Fruit fly (Drosophila melanogaster): ENCODE measurements around the gene CG15531.

Gene CG15531

DNA sequence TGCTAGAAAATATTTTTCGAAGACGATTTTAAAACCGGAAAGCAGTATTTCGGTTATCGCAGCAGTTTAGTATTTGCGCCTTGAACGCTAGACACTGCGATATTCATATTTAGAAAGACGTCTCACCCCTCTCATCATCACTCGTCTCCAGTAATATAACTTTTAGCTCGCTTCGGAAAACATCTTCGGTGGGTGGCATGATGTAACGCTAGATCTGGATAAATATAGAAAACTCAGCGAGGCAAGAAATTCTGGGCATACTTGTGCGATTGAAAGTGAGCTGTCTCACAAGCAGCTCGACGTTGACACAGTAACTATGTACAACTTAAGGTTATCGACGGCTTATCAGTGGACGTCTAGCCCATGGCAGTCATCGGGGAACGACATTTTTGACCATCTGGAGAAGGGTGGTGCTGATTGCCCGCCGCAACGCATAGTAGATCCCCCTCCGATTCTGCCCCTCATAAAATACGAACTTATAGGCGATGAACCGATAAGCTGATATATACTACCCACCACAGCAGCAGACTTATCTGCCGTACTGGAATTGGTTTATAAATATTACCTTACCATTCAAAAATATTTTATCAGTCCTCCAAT lies 8.1 kb upstream of the CG15531 start (continued):
- TF ChIP-seq CG2199 (GFP tag; IDR thresholded peaks at IDR 0.05): peak; percentile 68; the same call in 1 of the 3 replicates
- TF ChIP-seq fd96Cb (tag; optimal IDR thresholded peaks at IDR 0.05): no peak
- peak; percentile 45; the same call in 1 of the 2 replicates for TF ChIP-seq crol (GFP tag; IDR thresholded peaks at IDR 0.05)
- TF ChIP-seq CG12769 (tag; optimal IDR thresholded peaks at IDR 0.05): no peak
- TF ChIP-seq Lhr (GFP tag; optimal IDR thresholded peaks at IDR 0.05): no peak
- no peak for TF ChIP-seq tll (GFP tag; optimal IDR thresholded peaks at IDR 0.05)
- no peak for TF ChIP-seq Meics (GFP tag; optimal IDR thresholded peaks at IDR 0.05)
- TF ChIP-seq CG1832 (GFP tag; optimal IDR thresholded peaks at IDR 0.05): no peak
- no peak for TF ChIP-seq Atf-2 (GFP tag; optimal IDR thresholded peaks at IDR 0.05)
- no peak for TF ChIP-seq CG6272 (GFP tag; IDR thresholded peaks at IDR 0.05)
- TF ChIP-seq Deaf1 (tag; optimal IDR thresholded peaks at IDR 0.05): no peak
- TF ChIP-seq exex (tag; optimal IDR thresholded peaks at IDR 0.05): peak; percentile 35
- TF ChIP-seq Med (GFP tag): peak; percentile 79
- peak; percentile 33 for TF ChIP-seq CG5180 (GFP tag; optimal IDR thresholded peaks at IDR 0.05)
- TF ChIP-seq sd (tag; optimal IDR thresholded peaks at IDR 0.05): peak; percentile 70
- TF ChIP-seq CG13296 (GFP tag; optimal IDR thresholded peaks at IDR 0.05): no peak
- no peak for TF ChIP-seq Ssrp (tag; optimal IDR thresholded peaks at IDR 0.05)
- TF ChIP-seq CG1792 (GFP tag; optimal IDR thresholded peaks at IDR 0.05): no peak
- TF ChIP-seq tup (GFP tag; optimal IDR thresholded peaks at IDR 0.05): no peak
- no peak for TF ChIP-seq nerfin-1 (tag; optimal IDR thresholded peaks at IDR 0.05)
- TF ChIP-seq BEAF-32 (GFP tag; optimal IDR thresholded peaks at IDR 0.05): no peak
- TF ChIP-seq Pdp1 (GFP tag; optimal IDR thresholded peaks at IDR 0.05): peak in 1 of 2 experiments; percentile 67
- TF ChIP-seq zfh1 (GFP tag; IDR thresholded peaks at IDR 0.05): no peak
- TF ChIP-seq fu2 (GFP tag; optimal IDR thresholded peaks at IDR 0.05): no peak
- TF ChIP-seq mam (GFP tag; optimal IDR thresholded peaks at IDR 0.05): no peak
- TF ChIP-seq Vsx1 (GFP tag; optimal IDR thresholded peaks at IDR 0.05): no peak
- TF ChIP-seq YL-1 (GFP tag; optimal IDR thresholded peaks at IDR 0.05): no peak
- no peak for TF ChIP-seq pzg (GFP tag; optimal IDR thresholded peaks at IDR 0.05)
- peak; percentile 94 for TF ChIP-seq grn (GFP tag; optimal IDR thresholded peaks at IDR 0.05)
- TF ChIP-seq CG11398 (GFP tag; optimal IDR thresholded peaks at IDR 0.05): no peak

dm6 chr3R:30203104-30203986 lies 7.3 kb upstream of the CG15531 start:
- peak; percentile 98 for TF ChIP-seq CG10654 (GFP tag; optimal IDR thresholded peaks at IDR 0.05)
- TF ChIP-seq CG13296 (GFP tag; optimal IDR thresholded peaks at IDR 0.05): peak; percentile 94
- peak; percentile 87 for TF ChIP-seq CG34376 (GFP tag; optimal IDR thresholded peaks at IDR 0.05)
- peak; percentile 92 for TF ChIP-seq tio (GFP tag; optimal IDR thresholded peaks at IDR 0.05)
- peak; percentile 91 for TF ChIP-seq Mes4 (GFP tag; optimal IDR thresholded peaks at IDR 0.05)
- TF ChIP-seq chm (GFP tag; IDR thresholded peaks at IDR 0.05): peak; percentile 52; the same call in 1 of the 2 replicates
- TF ChIP-seq CkIIα-i1 (GFP tag; IDR thresholded peaks at IDR 0.05): peak; percentile 88
- peak; percentile 98 for TF ChIP-seq CG18599 (GFP tag; optimal IDR thresholded peaks at IDR 0.05)
- peak; percentile 96 for TF ChIP-seq so (GFP tag; IDR thresholded peaks at IDR 0.05)
- TF ChIP-seq CG12104 (GFP tag; optimal IDR thresholded peaks at IDR 0.05): peak; percentile 96
- no peak for TF ChIP-seq usp (GFP tag; optimal IDR thresholded peaks at IDR 0.05)
- TF ChIP-seq CG2199 (GFP tag; IDR thresholded peaks at IDR 0.05): peak; percentile 98; the same call in 2 of the 3 replicates
- peak; percentile 91 for TF ChIP-seq Rx (GFP tag; IDR thresholded peaks at IDR 0.05)
- no peak for TF ChIP-seq CG7963 (GFP tag; IDR thresholded peaks at IDR 0.05; ENCODE audit: partially characterized antibody)
- peak; percentile 78 for TF ChIP-seq CrebB (tag; optimal IDR thresholded peaks at IDR 0.05)
- peak; percentile 90 for TF ChIP-seq kni (GFP tag; optimal IDR thresholded peaks at IDR 0.05)
- TF ChIP-seq hth (optimal IDR thresholded peaks at IDR 0.05): no peak
- TF ChIP-seq CG32532 (GFP tag; IDR thresholded peaks at IDR 0.05): peak; percentile 91
- TF ChIP-seq CG6765 (GFP tag; optimal IDR thresholded peaks at IDR 0.05): peak; percentile 90
- peak; percentile 98 for TF ChIP-seq ranshi (GFP tag; IDR thresholded peaks at IDR 0.05)

All from whole organism, embryonic.